Fruit fly (Drosophila melanogaster): ENCODE measurements around the gene CG14106.

The CG14106 gene

DNA sequence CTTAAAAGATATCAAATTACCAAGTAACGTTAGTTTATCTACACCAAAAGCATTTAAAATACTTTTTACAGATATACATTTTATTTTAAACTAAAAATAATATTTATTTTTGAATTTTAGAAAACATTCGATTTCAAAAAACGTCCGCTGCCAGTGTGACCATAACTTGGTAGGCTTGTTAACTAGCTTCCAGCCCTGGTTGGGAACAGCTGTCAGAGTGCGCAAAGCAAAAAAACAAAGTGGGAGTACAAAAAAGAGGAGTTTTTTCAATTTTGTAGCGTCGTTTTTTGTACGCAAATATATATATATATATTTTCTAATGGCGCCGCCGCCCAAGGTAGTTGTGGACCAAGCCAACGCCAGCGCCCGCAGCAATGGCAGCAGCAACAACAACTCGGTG, 16.9 kb upstream of the CG14106 start, which contains the start of gene cmb (continued):
- TF ChIP-seq Awh (GFP tag; IDR thresholded peaks at IDR 0.05) (no peak), Oli (tag; optimal IDR thresholded peaks at IDR 0.05) (no peak), cad (GFP tag; optimal IDR thresholded peaks at IDR 0.05) (no peak), eve (GFP tag; optimal IDR thresholded peaks at IDR 0.05) (no peak), nmo (GFP tag; optimal IDR thresholded peaks at IDR 0.05) (peak; percentile 8), CG7928 (GFP tag; optimal IDR thresholded peaks at IDR 0.05) (peak; percentile 94), CG12219 (GFP tag; optimal IDR thresholded peaks at IDR 0.05) (no peak), Ets65A (GFP tag) (peak; percentile 67), nom (GFP tag; optimal IDR thresholded peaks at IDR 0.05) (peak; percentile 93), CG8924 (tag; optimal IDR thresholded peaks at IDR 0.05) (no peak), abd-A (tag; optimal IDR thresholded peaks at IDR 0.05) (no peak), CG4617 (GFP tag; optimal IDR thresholded peaks at IDR 0.05; ENCODE audit: borderline replicate concordance) (peak; percentile 39), CG6272 (GFP tag; IDR thresholded peaks at IDR 0.05) (no peak), Blimp-1 (GFP tag; optimal IDR thresholded peaks at IDR 0.05) (no peak), Hr39 (optimal IDR thresholded peaks at IDR 0.05) (no peak), CG12391 (tag; optimal IDR thresholded peaks at IDR 0.05) (peak; percentile 9), en (GFP tag; optimal IDR thresholded peaks at IDR 0.05) (no peak), peb (GFP tag; IDR thresholded peaks at IDR 0.05) (no peak), CG17186 (GFP tag; optimal IDR thresholded peaks at IDR 0.05) (peak; percentile 26), pzg (GFP tag; optimal IDR thresholded peaks at IDR 0.05) (peak; percentile 46), CG17361 (GFP tag; IDR thresholded peaks at IDR 0.05) (no peak), p53 (GFP tag; optimal IDR thresholded peaks at IDR 0.05) (no peak), CG9797 (GFP tag; optimal IDR thresholded peaks at IDR 0.05) (peak; percentile 69), sisA (GFP tag; IDR thresholded peaks at IDR 0.05) (no peak)

DNA sequence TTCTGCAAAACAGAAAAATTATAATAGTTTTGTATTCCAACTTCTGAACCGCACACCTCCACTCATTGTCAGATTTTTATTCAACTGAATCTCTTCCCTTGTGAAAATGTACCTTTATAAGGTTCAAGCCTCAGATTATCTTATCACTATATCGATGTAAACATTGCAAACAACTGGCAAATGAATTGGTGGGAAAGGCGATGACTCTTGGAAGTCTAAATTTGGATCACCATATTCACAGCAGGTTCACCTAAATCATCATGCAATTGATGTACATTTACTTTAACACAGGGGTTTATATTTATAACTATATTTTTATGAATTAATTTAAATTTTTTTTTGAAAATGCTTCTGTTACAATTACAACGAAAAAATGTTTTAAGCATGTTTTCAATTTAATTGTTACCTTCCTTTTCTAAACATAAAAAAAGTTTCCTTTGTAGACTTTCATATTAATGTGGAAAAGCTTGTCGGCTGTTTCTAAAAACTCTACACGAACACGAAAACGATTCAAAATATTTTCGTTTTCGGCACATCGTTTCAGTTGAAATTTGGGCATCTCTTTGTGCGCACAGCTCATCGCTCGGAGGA, 15.0 kb upstream of the CG14106 start, which contains the start of the genes CG10140 and CG14109:
Gene CG10140 (minus strand): TSS at position 101 of the 591 bp plus-strand sequence.
Gene CG14109 (plus strand): TSS at position 541 of the 591 bp plus-strand sequence.
- TF ChIP-seq CG9817 (tag; optimal IDR thresholded peaks at IDR 0.05) (no peak), D19A (tag; optimal IDR thresholded peaks at IDR 0.05) (peak; percentile 20), CG17802 (tag; optimal IDR thresholded peaks at IDR 0.05) (no peak), sna (GFP tag; IDR thresholded peaks at IDR 0.05; ENCODE audit: partially characterized antibody) (no peak), Deaf1 (tag; optimal IDR thresholded peaks at IDR 0.05) (peak; percentile 89)

DNA sequence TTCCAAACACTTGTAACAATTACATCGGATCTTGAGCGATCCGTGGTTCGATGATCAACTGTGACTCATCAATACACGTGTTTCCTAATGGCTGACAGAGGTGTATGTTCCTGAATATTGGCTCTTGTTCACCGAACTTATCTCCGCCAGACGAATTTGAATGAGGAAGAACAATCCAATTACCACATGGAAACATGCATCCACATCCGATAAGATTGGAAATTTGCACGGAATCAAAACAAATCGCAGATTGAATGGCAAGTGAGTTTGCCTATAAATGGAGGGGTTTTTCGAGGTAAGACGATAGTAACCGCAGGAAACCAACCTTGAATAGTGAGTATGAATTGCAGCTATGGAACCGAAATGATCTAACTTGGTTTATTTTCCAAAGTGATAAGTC, 12.2 kb upstream of the CG14106 start, which contains the start of gene CG10725:
Gene CG10725 (plus strand): TSS at position 301 of the 400 bp plus-strand sequence.
- TF ChIP-seq CG34422 (GFP tag; IDR thresholded peaks at IDR 0.05), result no peak
- TF ChIP-seq CG8359 (GFP tag; optimal IDR thresholded peaks at IDR 0.05; ENCODE audit: borderline replicate concordance), result no peak
- no peak for TF ChIP-seq Rfx (GFP tag; IDR thresholded peaks at IDR 0.05)
- no peak for TF ChIP-seq Camta (GFP tag; optimal IDR thresholded peaks at IDR 0.05)

DNA sequence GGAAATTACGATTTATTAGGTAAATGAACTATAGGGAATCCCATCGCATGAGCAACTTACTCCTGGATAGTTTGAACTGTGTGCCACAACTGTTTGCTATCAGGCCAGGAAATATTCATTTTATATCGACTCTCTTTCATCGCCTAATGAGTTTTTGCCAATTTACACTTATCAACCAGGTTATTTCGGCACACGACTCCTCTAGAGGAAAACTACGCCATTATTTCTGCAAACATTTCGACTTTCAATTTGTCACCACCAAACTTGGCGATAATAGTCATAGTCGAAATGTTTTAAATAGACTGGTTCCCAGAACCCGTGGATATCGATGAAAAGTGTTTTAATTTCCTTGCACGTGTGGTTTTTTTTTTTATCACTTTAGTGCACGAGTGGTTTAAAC, 11.6 kb upstream of the CG14106 start, which contains the start of gene CG10154:
Gene CG10154 (minus strand): TSS at position 101 of the 400 bp plus-strand sequence.
- TF ChIP-seq so (GFP tag; IDR thresholded peaks at IDR 0.05), result no peak
- no peak for TF ChIP-seq chif (GFP tag; optimal IDR thresholded peaks at IDR 0.05)
- TF ChIP-seq ap (GFP tag; IDR thresholded peaks at IDR 0.05), result no peak
